Fruit fly (Drosophila melanogaster) whole organism, adult: ENCODE results near the gene armi.

Experiments
- CG11617 ChIP-seq: fragments of 200-800 bp; sonication (Bioruptor generic); optimal IDR thresholded peaks from 2 replicates; lab custom pipeline; 2017; ENCODE audit warnings: mild to moderate bottlenecking, missing biosample characterization, missing genetic modification reagents, missing genetic modification characterization
- CG12768 ChIP-seq: fragments of 200-800 bp; sonication (Bioruptor generic); optimal IDR thresholded peaks from 2 replicates; lab custom pipeline; 2017; ENCODE audit warnings: missing biosample characterization, missing genetic modification characterization, mild to moderate bottlenecking, moderate library complexity, missing genetic modification reagents
- CG14711 ChIP-seq: fragments of 200-800 bp; sonication (Bioruptor generic); optimal IDR thresholded peaks from 2 replicates; lab custom pipeline; 2018; ENCODE audit warnings: missing biosample characterization, mild to moderate bottlenecking, missing genetic modification characterization, moderate library complexity
- CG1620 ChIP-seq: fragments of 200-800 bp; sonication (Bioruptor generic); optimal IDR thresholded peaks from 2 replicates; lab custom pipeline; 2016; ENCODE audit warnings: missing biosample characterization, missing genetic modification characterization
- CG33017 ChIP-seq: fragments of 200-800 bp; sonication (Bioruptor generic); optimal IDR thresholded peaks from 2 replicates; lab custom pipeline; 2018; ENCODE audit warnings: missing biosample characterization, mild to moderate bottlenecking, missing genetic modification characterization, moderate library complexity
- CG7045 ChIP-seq: fragments of 200-800 bp; sonication (Bioruptor generic); optimal IDR thresholded peaks from 2 replicates; lab custom pipeline; 2017; ENCODE audit warnings: missing biosample characterization, mild to moderate bottlenecking, missing genetic modification characterization
- CG7101 ChIP-seq: fragments of 200-800 bp; sonication (Bioruptor generic); optimal IDR thresholded peaks from 2 replicates; lab custom pipeline; 2018; ENCODE audit warnings: missing biosample characterization, mild to moderate bottlenecking, missing genetic modification characterization, moderate library complexity
- Mnt ChIP-seq: fragments of 200-800 bp; sonication (Bioruptor generic); optimal IDR thresholded peaks from 2 replicates; lab custom pipeline; 2016; ENCODE audit warnings: missing biosample characterization, mild to moderate bottlenecking, missing genetic modification characterization
- bab1 ChIP-seq: fragments of 200-800 bp; sonication (Bioruptor generic); optimal IDR thresholded peaks from 3 replicates; lab custom pipeline; 2019; ENCODE audit warnings: missing biosample characterization, mild to moderate bottlenecking, missing genetic modification characterization, moderate library complexity
- cnc ChIP-seq, 2 experiments: fragments of >200 bp; optimal IDR thresholded peaks; 2 replicates each; lab custom pipeline; 2017
- kay ChIP-seq: fragments of 200-800 bp; sonication (Bioruptor generic); peaks from one replicate; lab custom pipeline; 2016; ENCODE audit warnings: missing biosample characterization, missing genetic modification characterization, borderline replicate concordance
- pad ChIP-seq: fragments of 200-800 bp; sonication (Bioruptor generic); optimal IDR thresholded peaks from 3 replicates; lab custom pipeline; 2017; ENCODE audit warnings: missing biosample characterization, missing genetic modification characterization, mild to moderate bottlenecking, moderate library complexity, missing genetic modification reagents
- tj ChIP-seq: fragments of 200-800 bp; sonication (Bioruptor generic); optimal IDR thresholded peaks from 3 replicates; lab custom pipeline; 2017; ENCODE audit warnings: missing biosample characterization, mild to moderate bottlenecking, missing genetic modification characterization, moderate library complexity
- toe ChIP-seq: fragments of 200-800 bp; sonication (Bioruptor generic); optimal IDR thresholded peaks from 2 replicates; lab custom pipeline; 2016; ENCODE audit warnings: missing biosample characterization, missing genetic modification characterization

dm6 chr3L:3492116-3492747, 31.1 kb downstream of the armi start:
- TF ChIP-seq CG14711 (tag; lab: Kevin White, UChicago): no peak
- no peak for TF ChIP-seq CG7101 (tag; lab: Kevin White, UChicago)
- no peak for TF ChIP-seq Mnt
- no peak for TF ChIP-seq CG7045
- no peak for TF ChIP-seq cnc (optimal IDR thresholded peaks at IDR 0.05; lab: Kevin White, UChicago)
- TF ChIP-seq bab1 (GFP tag; lab: Kevin White, UChicago): no peak
- TF ChIP-seq kay (GFP tag; lab: Kevin White, UChicago): no peak
- no peak for TF ChIP-seq toe
- no peak for TF ChIP-seq CG1620 (GFP tag; lab: Kevin White, UChicago)
- TF ChIP-seq CG12768: no peak
- TF ChIP-seq CG33017 (tag; lab: Kevin White, UChicago): no peak
- TF ChIP-seq pad (GFP tag; lab: Kevin White, UChicago): no peak
- no peak for TF ChIP-seq CG11617 (GFP tag; lab: Kevin White, UChicago)
- no peak for TF ChIP-seq tj
